Fruit fly (Drosophila melanogaster) whole organism, embryonic: ENCODE data around the gene wds.

ENCODE experiments used
- B-H1 ChIP-seq: fragments of 200-800 bp; sonication (Bioruptor generic); IDR thresholded peaks from 3 replicates; pipeline ENCODE4 v1.3.6; 2022; ENCODE audit warnings: missing biosample characterization, missing genetic modification characterization
- BEAF-32 ChIP-seq: fragments of 200-800 bp; sonication (Bioruptor generic); optimal IDR thresholded peaks from 3 replicates; lab custom pipeline; 2017; ENCODE audit warnings: missing biosample characterization, missing genetic modification characterization, mild to moderate bottlenecking, moderate library complexity, missing genetic modification reagents
- Blimp-1 ChIP-seq: fragments of 200-800 bp; sonication (Bioruptor generic); optimal IDR thresholded peaks from 3 replicates; lab custom pipeline; 2018; ENCODE audit warnings: missing biosample characterization, missing genetic modification characterization, mild to moderate bottlenecking, moderate library complexity, missing genetic modification reagents
- CG10431 ChIP-seq: fragments of 200-800 bp; sonication (Bioruptor generic); optimal IDR thresholded peaks from 3 replicates; lab custom pipeline; 2018; ENCODE audit warnings: missing biosample characterization, mild to moderate bottlenecking, missing genetic modification characterization
- CG10654 ChIP-seq: fragments of 200-800 bp; sonication (Bioruptor generic); optimal IDR thresholded peaks from 2 replicates; lab custom pipeline; 2016; ENCODE audit warnings: missing biosample characterization, missing genetic modification characterization
- CG12942 ChIP-seq: fragments of 200-800 bp; sonication (Bioruptor generic); optimal IDR thresholded peaks from 3 replicates; lab custom pipeline; 2016; ENCODE audit warnings: missing biosample characterization, missing genetic modification characterization
- CG13424 ChIP-seq: fragments of 200-800 bp; sonication (Bioruptor generic); optimal IDR thresholded peaks from 2 replicates; lab custom pipeline; 2019; ENCODE audit warnings: missing biosample characterization, mild to moderate bottlenecking, missing genetic modification characterization, moderate library complexity
- CG1603 ChIP-seq: fragments of 200-800 bp; sonication (Bioruptor generic); optimal IDR thresholded peaks from 2 replicates; lab custom pipeline; 2019; ENCODE audit warnings: missing biosample characterization, mild to moderate bottlenecking, missing genetic modification characterization, moderate library complexity
- CG1647 ChIP-seq: fragments of 200-800 bp; sonication (Bioruptor generic); optimal IDR thresholded peaks from 3 replicates; lab custom pipeline; 2016; ENCODE audit warnings: missing biosample characterization, missing genetic modification characterization
- CG17359 ChIP-seq: fragments of 200-800 bp; sonication (Bioruptor generic); optimal IDR thresholded peaks from 3 replicates; lab custom pipeline; 2018; ENCODE audit warnings: missing biosample characterization, mild to moderate bottlenecking, missing genetic modification characterization, moderate library complexity
- CG17612 ChIP-seq: fragments of 200-800 bp; sonication (Bioruptor generic); IDR thresholded peaks from 2 replicates; pipeline ENCODE4 v1.3.6; 2022; ENCODE audit warnings: missing biosample characterization, missing genetic modification characterization
- CG18619 ChIP-seq: fragments of 200-800 bp; sonication (Bioruptor generic); optimal IDR thresholded peaks from 3 replicates; lab custom pipeline; 2017; ENCODE audit warnings: missing biosample characterization, mild to moderate bottlenecking, missing genetic modification characterization
- CG2712 ChIP-seq: fragments of 200-800 bp; optimal IDR thresholded peaks from 3 replicates; lab custom pipeline; 2019; ENCODE audit warnings: missing biosample characterization, mild to moderate bottlenecking, missing genetic modification characterization, moderate library complexity
- CG3065 ChIP-seq: fragments of 200-800 bp; sonication (Bioruptor generic); optimal IDR thresholded peaks from 2 replicates; lab custom pipeline; 2016; ENCODE audit warnings: missing biosample characterization, missing genetic modification characterization
- CG3163 ChIP-seq: fragments of 200-800 bp; sonication (Bioruptor generic); optimal IDR thresholded peaks from 3 replicates; lab custom pipeline; 2016; ENCODE audit warnings: missing biosample characterization, missing genetic modification characterization
- CG32532 ChIP-seq: fragments of 200-800 bp; sonication (Bioruptor generic); IDR thresholded peaks from 2 replicates; pipeline ENCODE4 v1.3.6; 2022; ENCODE audit warnings: missing biosample characterization, missing genetic modification characterization
- CG4730 ChIP-seq: fragments of 200-800 bp; sonication (Bioruptor generic); IDR thresholded peaks from 2 replicates; pipeline ENCODE4 v1.3.6; 2022; ENCODE audit warnings: missing biosample characterization, missing genetic modification characterization
- CG6175 ChIP-seq: fragments of 200-800 bp; sonication (Bioruptor generic); IDR thresholded peaks from 3 replicates; pipeline ENCODE4 v1.3.6; 2022; ENCODE audit warnings: missing biosample characterization, missing genetic modification characterization
- CG6689 ChIP-seq: fragments of 200-800 bp; sonication (Bioruptor generic); IDR thresholded peaks from 2 replicates; pipeline ENCODE4 v1.3.6; 2022; ENCODE audit warnings: missing biosample characterization, missing genetic modification characterization
- CG6813 ChIP-seq: fragments of 200-800 bp; sonication (Bioruptor generic); optimal IDR thresholded peaks from 2 replicates; lab custom pipeline; 2017; ENCODE audit warnings: missing biosample characterization, missing genetic modification characterization, mild to moderate bottlenecking, moderate library complexity, missing genetic modification reagents
- CG7372 ChIP-seq: fragments of 200-800 bp; sonication (Bioruptor generic); IDR thresholded peaks from 2 replicates; pipeline ENCODE4 v1.3.6; 2022; ENCODE audit warnings: missing biosample characterization, missing genetic modification characterization
- CG7928 ChIP-seq: fragments of 200-800 bp; sonication (Bioruptor generic); optimal IDR thresholded peaks from 2 replicates; lab custom pipeline; 2017; ENCODE audit warnings: missing biosample characterization, mild to moderate bottlenecking, missing genetic modification characterization
- CG9215 ChIP-seq: fragments of 200-800 bp; sonication (Bioruptor generic); IDR thresholded peaks from 2 replicates; pipeline ENCODE4 v1.3.6; 2022; ENCODE audit warnings: missing biosample characterization, missing genetic modification characterization
- CHES-1-like ChIP-seq: fragments of 200-800 bp; sonication (Bioruptor generic); optimal IDR thresholded peaks from 2 replicates; lab custom pipeline; 2016; ENCODE audit warnings: missing biosample characterization, missing genetic modification characterization
- CoRest ChIP-seq: fragments of 200-800 bp; sonication (Bioruptor generic); optimal IDR thresholded peaks from 3 replicates; lab custom pipeline; 2018; ENCODE audit warnings: missing biosample characterization, mild to moderate bottlenecking, missing genetic modification characterization, moderate library complexity
- E2f1 ChIP-seq: fragments of 200-800 bp; sonication (Bioruptor generic); IDR thresholded peaks from 2 replicates; pipeline ENCODE4 v1.3.6; 2022; ENCODE audit warnings: missing biosample characterization, missing genetic modification characterization
- GATAe ChIP-seq: fragments of 200-800 bp; sonication (Bioruptor generic); conservative IDR thresholded peaks from 2 replicates; pipeline ENCODE4 v1.3.6; 2022; ENCODE audit warnings: missing biosample characterization, missing genetic modification characterization
- Gsc ChIP-seq: fragments of 200-800 bp; sonication (Bioruptor generic); IDR thresholded peaks from 2 replicates; pipeline ENCODE4 v1.3.6; 2022; ENCODE audit warnings: missing biosample characterization, missing genetic modification characterization
- Lpt ChIP-seq: fragments of >200 bp; optimal IDR thresholded peaks from 2 replicates; lab custom pipeline; 2018; ENCODE audit warnings: missing biosample characterization, missing genetic modification characterization
- Neu2 ChIP-seq: fragments of 200-800 bp; sonication (Bioruptor generic); optimal IDR thresholded peaks from 3 replicates; lab custom pipeline; 2016; ENCODE audit warnings: missing biosample characterization, missing genetic modification characterization, borderline replicate concordance
- Nf-YC ChIP-seq: fragments of 200-800 bp; optimal IDR thresholded peaks from 3 replicates; lab custom pipeline; 2019; ENCODE audit warnings: missing biosample characterization, mild to moderate bottlenecking, missing genetic modification characterization, moderate library complexity
- Poxn ChIP-seq: fragments of 200-800 bp; sonication (Bioruptor generic); IDR thresholded peaks from 2 replicates; pipeline ENCODE4 v1.3.6; 2022; ENCODE audit warnings: missing biosample characterization, missing genetic modification characterization
- Rx ChIP-seq: fragments of 200-800 bp; sonication (Bioruptor generic); IDR thresholded peaks from 2 replicates; pipeline ENCODE4 v1.3.6; 2022; ENCODE audit warnings: missing biosample characterization, missing genetic modification characterization
- Sox100B ChIP-seq: fragments of 200-800 bp; sonication (Bioruptor generic); optimal IDR thresholded peaks from 3 replicates; lab custom pipeline; 2018; ENCODE audit warnings: missing biosample characterization, mild to moderate bottlenecking, missing genetic modification characterization
- Tbp ChIP-seq: fragments of >200 bp; optimal IDR thresholded peaks from 2 replicates; lab custom pipeline; 2018; ENCODE audit warnings: missing biosample characterization, missing genetic modification characterization
- bbx ChIP-seq: fragments of 200-800 bp; sonication (Bioruptor generic); IDR thresholded peaks from 2 replicates; pipeline ENCODE4 v1.3.6; 2022; ENCODE audit warnings: missing biosample characterization, missing genetic modification characterization; ENCODE audit not compliant: partially characterized antibody
- dimm ChIP-seq: fragments of 200-800 bp; sonication (Bioruptor generic); IDR thresholded peaks from 2 replicates; pipeline ENCODE4 v1.3.6; 2022; ENCODE audit warnings: missing biosample characterization, missing genetic modification characterization
- fu2 ChIP-seq: fragments of 200-800 bp; sonication (Bioruptor generic); optimal IDR thresholded peaks from 2 replicates; lab custom pipeline; 2016; ENCODE audit warnings: missing biosample characterization, missing genetic modification characterization
- gsb ChIP-seq: fragments of 200-800 bp; sonication (Bioruptor generic); IDR thresholded peaks from 2 replicates; pipeline ENCODE4 v1.3.6; 2022; ENCODE audit warnings: missing biosample characterization, missing genetic modification characterization
- insv ChIP-seq, 2 experiments: fragments of 200-800 bp; sonication (Bioruptor generic); optimal IDR thresholded peaks; 3 replicates each; lab custom pipeline; 2016 to 2018; ENCODE audit warnings: missing biosample characterization in 2 of 2, missing genetic modification characterization in 2 of 2
- lbe ChIP-seq: fragments of 200-800 bp; sonication (Bioruptor generic); optimal IDR thresholded peaks from 2 replicates; lab custom pipeline; 2016; ENCODE audit warnings: missing biosample characterization, mild to moderate bottlenecking, missing genetic modification characterization
- prd ChIP-seq, 3 experiments: fragments of >200 bp in 2 of 3; fragments of 200-800 bp in 1 of 3; sonication (Bioruptor generic) in 1 of 3; optimal IDR thresholded peaks in 2 of 3; IDR thresholded peaks in 1 of 3; 2 replicates in 2 of 3; 3 replicates in 1 of 3; pipeline versions ENCODE4 v1.3.6 to Lab custom; 2017 to 2022; ENCODE audit warnings: missing biosample characterization in 1 of 3, missing genetic modification characterization in 1 of 3
- salm ChIP-seq: fragments of 200-800 bp; sonication (Bioruptor generic); optimal IDR thresholded peaks from 2 replicates; lab custom pipeline; 2018; ENCODE audit warnings: missing biosample characterization, mild to moderate bottlenecking, missing genetic modification characterization
- sqz ChIP-seq: fragments of 200-800 bp; sonication (Bioruptor generic); optimal IDR thresholded peaks from 3 replicates; lab custom pipeline; 2018; ENCODE audit warnings: missing biosample characterization, mild to moderate bottlenecking, missing genetic modification characterization
- tio ChIP-seq: fragments of 200-800 bp; sonication (Bioruptor generic); optimal IDR thresholded peaks from 2 replicates; lab custom pipeline; 2017; ENCODE audit warnings: missing biosample characterization, missing genetic modification characterization, inconsistent platforms
- twi ChIP-seq: fragments of 200-800 bp; optimal IDR thresholded peaks from 2 replicates; lab custom pipeline; 2019; ENCODE audit warnings: missing biosample characterization, mild to moderate bottlenecking, missing genetic modification characterization, moderate library complexity
- yki ChIP-seq: fragments of >200 bp; optimal IDR thresholded peaks from 3 replicates; lab custom pipeline; 2018
- z ChIP-seq: fragments of 200-800 bp; sonication (Bioruptor generic); IDR thresholded peaks from 3 replicates; pipeline ENCODE4 v1.3.6; 2022; ENCODE audit warnings: missing biosample characterization, missing genetic modification characterization
- zen2 ChIP-seq: fragments of 200-800 bp; sonication (Bioruptor generic); IDR thresholded peaks from 3 replicates; pipeline ENCODE4 v1.3.6; 2022; ENCODE audit warnings: missing biosample characterization, missing genetic modification characterization; ENCODE audit not compliant: partially characterized antibody
- zfh1 ChIP-seq: fragments of 200-800 bp; sonication (Bioruptor generic); IDR thresholded peaks from 3 replicates; pipeline ENCODE4 v1.3.6; 2022; ENCODE audit warnings: missing biosample characterization, missing genetic modification characterization

wds gene

DNA sequence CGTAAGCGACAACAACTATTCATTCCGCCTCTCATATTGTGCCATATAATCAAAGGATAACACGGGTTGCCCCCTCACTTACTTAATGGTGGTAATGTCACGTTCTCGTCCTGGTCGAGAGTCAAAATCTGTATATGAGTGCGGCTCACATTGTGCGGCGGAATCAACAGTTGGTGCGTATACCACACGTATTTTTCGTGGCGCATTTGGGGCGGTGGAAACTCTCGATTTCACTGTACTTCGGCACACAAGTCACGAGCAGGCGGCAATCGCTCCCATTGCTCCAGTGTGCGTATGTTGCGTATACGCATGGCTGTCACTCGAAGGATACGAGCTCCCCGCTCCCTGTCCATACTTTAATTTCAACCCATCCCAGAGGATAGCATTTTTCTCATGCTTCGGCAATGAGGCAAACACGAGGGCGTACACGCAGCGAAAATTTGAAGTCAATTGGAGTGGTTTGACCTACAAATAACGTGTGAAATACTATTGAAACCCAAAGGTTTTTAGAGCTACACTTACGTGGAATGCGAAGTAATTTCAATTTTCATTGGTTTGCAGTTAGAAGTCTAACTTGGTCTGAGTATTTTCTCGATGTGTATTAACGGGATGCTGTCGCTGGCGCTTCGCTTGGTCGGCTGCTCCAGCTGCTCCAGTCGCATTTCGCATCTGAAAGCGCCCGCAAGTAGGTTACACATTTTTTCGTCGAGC lies 3.8 kb upstream of the wds start (continued):
- TF ChIP-seq tio (GFP tag; lab: Kevin White, UChicago) = peak; percentile 64
- peak; percentile 71 for TF ChIP-seq CG6689
- TF ChIP-seq Rx (GFP tag; lab: Robert Waterston, UW) = peak; percentile 67
- TF ChIP-seq Tbp = no peak
- peak; percentile 78 for TF ChIP-seq CG1603 (tag; lab: Kevin White, UChicago)
- TF ChIP-seq fu2 (GFP tag; lab: Kevin White, UChicago) = peak; percentile 70
- peak; percentile 61 for TF ChIP-seq CG13424 (tag; lab: Kevin White, UChicago)
- TF ChIP-seq Lpt = no peak
- peak; percentile 75 for TF ChIP-seq CG18619 (GFP tag; lab: Kevin White, UChicago)
- no peak for TF ChIP-seq insv (GFP tag; optimal IDR thresholded peaks at IDR 0.05; lab: Kevin White, UChicago)
- TF ChIP-seq bbx (GFP tag; lab: Robert Waterston, UW) = no peak
- TF ChIP-seq zen2 (GFP tag; lab: Robert Waterston, UW) = no peak
- no peak for TF ChIP-seq dimm
- peak; percentile 66 for TF ChIP-seq Poxn (GFP tag; lab: Robert Waterston, UW)
- TF ChIP-seq CG3163 (GFP tag; lab: Kevin White, UChicago) = peak; percentile 43
- TF ChIP-seq CG10654 = peak; percentile 53
- no peak for TF ChIP-seq lbe (GFP tag; lab: Kevin White, UChicago)
- no peak for TF ChIP-seq CG10431 (GFP tag; lab: Kevin White, UChicago)
- peak; percentile 88 for TF ChIP-seq CG32532 (GFP tag; lab: Robert Waterston, UW)
- no peak for TF ChIP-seq CG3065 (GFP tag; lab: Kevin White, UChicago)
- no peak for TF ChIP-seq prd (optimal IDR thresholded peaks at IDR 0.05; lab: Kevin White, UChicago)
- peak; percentile 86 for TF ChIP-seq prd (GFP tag; IDR thresholded peaks at IDR 0.05; lab: Robert Waterston, UW)
- no peak for TF ChIP-seq yki (lab: Kevin White, UChicago)
- no peak for TF ChIP-seq Neu2
- no peak for TF ChIP-seq twi (tag; lab: Kevin White, UChicago)
- TF ChIP-seq CG17359 (tag; lab: Kevin White, UChicago) = peak; percentile 74
- peak; percentile 8 for TF ChIP-seq CG7928 (GFP tag; lab: Kevin White, UChicago)
- TF ChIP-seq Nf-YC (tag; lab: Kevin White, UChicago) = peak; percentile 39
- peak; percentile 69 for TF ChIP-seq CG9215 (GFP tag; lab: Robert Waterston, UW)
- TF ChIP-seq CG17612 (GFP tag; lab: Robert Waterston, UW) = no peak
- TF ChIP-seq B-H1 (GFP tag; lab: Robert Waterston, UW) = peak; percentile 59; the same call in 2 of the 3 replicates
- TF ChIP-seq CG4730 (GFP tag; lab: Robert Waterston, UW) = peak; percentile 67
- no peak for TF ChIP-seq CG6175 (GFP tag; lab: Robert Waterston, UW)
- TF ChIP-seq Blimp-1 = peak; percentile 39
- peak; percentile 61; the same call in 1 of the 2 replicates for TF ChIP-seq CG7372 (GFP tag; lab: Robert Waterston, UW)
- no peak for TF ChIP-seq Gsc (GFP tag; lab: Robert Waterston, UW)
- peak; percentile 74 for TF ChIP-seq CG6813 (GFP tag; lab: Kevin White, UChicago)
- no peak for TF ChIP-seq BEAF-32 (GFP tag; lab: Kevin White, UChicago)
- peak; percentile 22; the same call in 1 of the 3 replicates for TF ChIP-seq z (GFP tag; lab: Robert Waterston, UW)
- 0 out of 2 replicates have a peak, but pooled peaks have one; percentile 41 for TF ChIP-seq gsb (GFP tag; lab: Robert Waterston, UW)
- peak; percentile 63 for TF ChIP-seq CG12942 (GFP tag; lab: Kevin White, UChicago)
- peak; percentile 65 for TF ChIP-seq CG1647 (GFP tag; lab: Kevin White, UChicago)
- TF ChIP-seq GATAe (GFP tag; lab: Robert Waterston, UW) = peak; percentile 42; the same call in 1 of the 2 replicates
- TF ChIP-seq Sox100B (GFP tag; lab: Kevin White, UChicago) = no peak
- peak; percentile 79 for TF ChIP-seq CHES-1-like (GFP tag; lab: Kevin White, UChicago)
- no peak for TF ChIP-seq salm (tag; lab: Kevin White, UChicago)
- TF ChIP-seq E2f1 (GFP tag; lab: Robert Waterston, UW) = peak; percentile 80
- TF ChIP-seq zfh1 (GFP tag; lab: Robert Waterston, UW) = peak; percentile 64
- no peak for TF ChIP-seq sqz (GFP tag; lab: Kevin White, UChicago)
- TF ChIP-seq CG2712 (tag; lab: Kevin White, UChicago) = peak; percentile 54
- TF ChIP-seq CoRest (tag; lab: Kevin White, UChicago) = peak; percentile 52
